Fruit fly (Drosophila melanogaster) whole organism, embryonic: ENCODE data around the gene CG6839.

Experiments
- Atf3 ChIP-seq: fragments of 200-800 bp; sonication (Bioruptor generic); optimal IDR thresholded peaks from 3 replicates; lab custom pipeline; 2016; ENCODE audit warnings: missing biosample characterization, missing genetic modification characterization
- Bgb ChIP-seq: fragments of 200-800 bp; sonication (Bioruptor generic); IDR thresholded peaks from 2 replicates; pipeline ENCODE4 v1.3.6; 2022; ENCODE audit warnings: missing biosample characterization, missing genetic modification characterization; ENCODE audit not compliant: partially characterized antibody
- Blimp-1 ChIP-seq: fragments of 200-800 bp; sonication (Bioruptor generic); optimal IDR thresholded peaks from 3 replicates; lab custom pipeline; 2018; ENCODE audit warnings: missing biosample characterization, missing genetic modification characterization, mild to moderate bottlenecking, moderate library complexity, missing genetic modification reagents
- CG11093 ChIP-seq: fragments of 200-800 bp; sonication (Bioruptor generic); IDR thresholded peaks from 3 replicates; pipeline ENCODE4 v1.3.6; 2022; ENCODE audit warnings: missing biosample characterization, missing genetic modification characterization
- CG11504 ChIP-seq: fragments of 200-800 bp; sonication (Bioruptor generic); optimal IDR thresholded peaks from 3 replicates; lab custom pipeline; 2019; ENCODE audit warnings: missing biosample characterization, mild to moderate bottlenecking, missing genetic modification characterization, moderate library complexity
- CG12104 ChIP-seq: fragments of 200-800 bp; sonication (Bioruptor generic); optimal IDR thresholded peaks from 3 replicates; lab custom pipeline; 2016; ENCODE audit warnings: missing biosample characterization, missing genetic modification characterization
- CG13775 ChIP-seq: fragments of 200-800 bp; sonication (Bioruptor generic); optimal IDR thresholded peaks from 3 replicates; lab custom pipeline; 2017; ENCODE audit warnings: missing biosample characterization, mild to moderate bottlenecking, missing genetic modification characterization
- CG14667 ChIP-seq: fragments of 200-800 bp; sonication (Bioruptor generic); IDR thresholded peaks from 2 replicates; pipeline ENCODE4 v1.3.6; 2022; ENCODE audit warnings: missing biosample characterization, missing genetic modification characterization
- CG15269 ChIP-seq: fragments of 200-800 bp; sonication (Bioruptor generic); optimal IDR thresholded peaks from 2 replicates; lab custom pipeline; 2018; ENCODE audit warnings: missing biosample characterization, mild to moderate bottlenecking, missing genetic modification characterization, moderate library complexity
- CG31441 ChIP-seq: fragments of 200-800 bp; sonication (Bioruptor generic); IDR thresholded peaks from 2 replicates; pipeline ENCODE4 v1.3.6; 2022; ENCODE audit warnings: missing biosample characterization, missing genetic modification characterization
- CG33213 ChIP-seq: fragments of 200-800 bp; sonication (Bioruptor generic); optimal IDR thresholded peaks from 3 replicates; lab custom pipeline; 2016; ENCODE audit warnings: missing biosample characterization, missing genetic modification characterization
- CG3407 ChIP-seq: fragments of 200-800 bp; sonication (Bioruptor generic); optimal IDR thresholded peaks from 2 replicates; lab custom pipeline; 2018; ENCODE audit warnings: missing biosample characterization, mild to moderate bottlenecking, missing genetic modification characterization
- CG5245 ChIP-seq: fragments of 200-800 bp; sonication (Bioruptor generic); optimal IDR thresholded peaks from 3 replicates; lab custom pipeline; 2016; ENCODE audit warnings: missing biosample characterization, missing genetic modification characterization
- CG6254 ChIP-seq: fragments of 200-800 bp; sonication (Bioruptor generic); optimal IDR thresholded peaks from 3 replicates; lab custom pipeline; 2017; ENCODE audit warnings: mild to moderate bottlenecking, missing biosample characterization, missing genetic modification reagents, missing genetic modification characterization
- CG6791 ChIP-seq: fragments of 200-800 bp; sonication (Bioruptor generic); IDR thresholded peaks from 3 replicates; pipeline ENCODE4 v1.3.6; 2022; ENCODE audit warnings: missing biosample characterization, missing genetic modification characterization; ENCODE audit not compliant: partially characterized antibody
- CG7745 ChIP-seq: fragments of 200-800 bp; sonication (Bioruptor generic); optimal IDR thresholded peaks from 2 replicates; lab custom pipeline; 2018; ENCODE audit warnings: missing biosample characterization, mild to moderate bottlenecking, missing genetic modification characterization, moderate library complexity
- CG8281 ChIP-seq: fragments of 200-800 bp; sonication (Bioruptor generic); optimal IDR thresholded peaks from 2 replicates; lab custom pipeline; 2018; ENCODE audit warnings: missing biosample characterization, mild to moderate bottlenecking, missing genetic modification characterization, moderate library complexity
- CG8924 ChIP-seq: fragments of 200-800 bp; optimal IDR thresholded peaks from 3 replicates; lab custom pipeline; 2019; ENCODE audit warnings: missing biosample characterization, mild to moderate bottlenecking, missing genetic modification characterization, moderate library complexity
- D19A ChIP-seq: fragments of 200-800 bp; optimal IDR thresholded peaks from 3 replicates; lab custom pipeline; 2019; ENCODE audit warnings: missing biosample characterization, mild to moderate bottlenecking, missing genetic modification characterization, moderate library complexity
- Deaf1 ChIP-seq: fragments of 200-800 bp; optimal IDR thresholded peaks from 3 replicates; lab custom pipeline; 2019; ENCODE audit warnings: missing biosample characterization, mild to moderate bottlenecking, missing genetic modification characterization, moderate library complexity
- Dref ChIP-seq: fragments of 200-800 bp; sonication (Bioruptor generic); IDR thresholded peaks from 2 replicates; pipeline ENCODE4 v1.3.6; 2022; ENCODE audit warnings: missing biosample characterization, missing genetic modification characterization
- Elba2 ChIP-seq: fragments of 200-800 bp; sonication (Bioruptor generic); optimal IDR thresholded peaks from 3 replicates; lab custom pipeline; 2016; ENCODE audit warnings: missing biosample characterization, missing genetic modification characterization
- HHEX ChIP-seq: fragments of 200-800 bp; sonication (Bioruptor generic); optimal IDR thresholded peaks from 3 replicates; lab custom pipeline; 2017; ENCODE audit warnings: missing biosample characterization, mild to moderate bottlenecking, missing genetic modification characterization, missing genetic modification reagents
- Hr51 ChIP-seq, 2 experiments: fragments of 200-800 bp; sonication (Bioruptor generic); optimal IDR thresholded peaks; 2 replicates in 1 of 2; 3 replicates in 1 of 2; lab custom pipeline; 2016 to 2018; ENCODE audit warnings: missing biosample characterization in 2 of 2, missing genetic modification characterization in 2 of 2, mild to moderate bottlenecking in 1 of 2, moderate library complexity in 1 of 2
- Mad ChIP-seq: fragments of 200-800 bp; sonication (Bioruptor generic); optimal IDR thresholded peaks from 2 replicates; lab custom pipeline; 2016; ENCODE audit warnings: missing biosample characterization, missing genetic modification characterization
- Myb ChIP-seq: fragments of 200-800 bp; sonication (Bioruptor generic); optimal IDR thresholded peaks from 2 replicates; lab custom pipeline; 2016; ENCODE audit warnings: missing biosample characterization, missing genetic modification characterization
- NFAT ChIP-seq: fragments of 200-800 bp; sonication (Bioruptor generic); IDR thresholded peaks from 2 replicates; pipeline ENCODE4 v1.3.6; 2022; ENCODE audit warnings: missing biosample characterization, missing genetic modification characterization
- Vsx1 ChIP-seq: fragments of 200-800 bp; sonication (Bioruptor generic); optimal IDR thresholded peaks from 2 replicates; lab custom pipeline; 2017; ENCODE audit warnings: missing biosample characterization, mild to moderate bottlenecking, missing genetic modification characterization, missing genetic modification reagents
- az2 ChIP-seq: fragments of 200-800 bp; sonication (Bioruptor generic); optimal IDR thresholded peaks from 3 replicates; lab custom pipeline; 2016; ENCODE audit warnings: missing biosample characterization, missing genetic modification characterization
- cas ChIP-seq: fragments of 200-800 bp; sonication (Bioruptor generic); IDR thresholded peaks from 2 replicates; pipeline ENCODE4 v1.3.6; 2022; ENCODE audit warnings: missing biosample characterization, missing genetic modification characterization
- dan ChIP-seq: fragments of 200-800 bp; sonication (Bioruptor generic); IDR thresholded peaks from 2 replicates; pipeline ENCODE4 v1.3.6; 2022; ENCODE audit warnings: missing biosample characterization, missing genetic modification characterization
- dm ChIP-seq: fragments of 200-800 bp; sonication (Bioruptor generic); optimal IDR thresholded peaks from 3 replicates; lab custom pipeline; 2016; ENCODE audit warnings: missing biosample characterization, missing genetic modification characterization
- fu2 ChIP-seq: fragments of 200-800 bp; sonication (Bioruptor generic); optimal IDR thresholded peaks from 2 replicates; lab custom pipeline; 2016; ENCODE audit warnings: missing biosample characterization, missing genetic modification characterization
- insv ChIP-seq, 2 experiments: fragments of 200-800 bp; sonication (Bioruptor generic); optimal IDR thresholded peaks; 3 replicates each; lab custom pipeline; 2016 to 2018; ENCODE audit warnings: missing biosample characterization in 2 of 2, missing genetic modification characterization in 2 of 2
- jigr1 ChIP-seq: fragments of 200-800 bp; sonication (Bioruptor generic); IDR thresholded peaks from 3 replicates; pipeline ENCODE4 v1.3.6; 2022; ENCODE audit warnings: missing biosample characterization, missing genetic modification characterization
- lilli ChIP-seq: fragments of 200-800 bp; sonication (Bioruptor generic); optimal IDR thresholded peaks from 3 replicates; lab custom pipeline; 2016; ENCODE audit warnings: missing biosample characterization, missing genetic modification characterization
- oc ChIP-seq: fragments of 200-800 bp; sonication (Bioruptor generic); optimal IDR thresholded peaks from 2 replicates; lab custom pipeline; 2018; ENCODE audit warnings: missing biosample characterization, mild to moderate bottlenecking, missing genetic modification characterization, moderate library complexity
- repo ChIP-seq: fragments of 200-800 bp; sonication (Bioruptor generic); optimal IDR thresholded peaks from 2 replicates; lab custom pipeline; 2016; ENCODE audit warnings: missing biosample characterization, missing genetic modification characterization
- row ChIP-seq: fragments of 200-800 bp; sonication (Bioruptor generic); IDR thresholded peaks from 3 replicates; pipeline ENCODE4 v1.3.6; 2022; ENCODE audit warnings: missing biosample characterization, missing genetic modification characterization
- run ChIP-seq: fragments of 200-800 bp; sonication (Bioruptor generic); optimal IDR thresholded peaks from 3 replicates; lab custom pipeline; 2018; ENCODE audit warnings: missing biosample characterization, mild to moderate bottlenecking, missing genetic modification characterization
- sens ChIP-seq: fragments of 200-800 bp; sonication (Bioruptor generic); peaks from one replicate; lab custom pipeline; 2016; ENCODE audit warnings: missing biosample characterization, missing genetic modification characterization
- sisA ChIP-seq: fragments of 200-800 bp; sonication (Bioruptor generic); IDR thresholded peaks from 2 replicates; pipeline ENCODE4 v1.3.6; 2022; ENCODE audit warnings: missing biosample characterization, missing genetic modification characterization
- slp2 ChIP-seq: fragments of 200-800 bp; sonication (Bioruptor generic); optimal IDR thresholded peaks from 2 replicates; lab custom pipeline; 2016; ENCODE audit warnings: missing biosample characterization, missing genetic modification characterization
- sob ChIP-seq: fragments of 200-800 bp; sonication (Bioruptor generic); IDR thresholded peaks from 2 replicates; pipeline ENCODE4 v1.3.6; 2022; ENCODE audit warnings: missing biosample characterization, missing genetic modification characterization
- tgo ChIP-seq: fragments of 200-800 bp; sonication (Bioruptor generic); IDR thresholded peaks from 3 replicates; pipeline ENCODE4 v1.3.6; 2022; ENCODE audit warnings: missing biosample characterization, missing genetic modification characterization
- tll ChIP-seq, 2 experiments: fragments of 200-800 bp in 1 of 2; fragments of >200 bp in 1 of 2; sonication (Bioruptor generic) in 1 of 2; optimal IDR thresholded peaks; 2 replicates each; lab custom pipeline; 2017 to 2019; ENCODE audit warnings: missing biosample characterization in 2 of 2, missing genetic modification characterization in 2 of 2, mild to moderate bottlenecking in 1 of 2, moderate library complexity in 1 of 2
- toy ChIP-seq: fragments of 200-800 bp; sonication (Bioruptor generic); IDR thresholded peaks from 2 replicates; pipeline ENCODE4 v1.3.6; 2022; ENCODE audit warnings: missing biosample characterization, missing genetic modification characterization
- tup ChIP-seq: fragments of 200-800 bp; sonication (Bioruptor generic); optimal IDR thresholded peaks from 2 replicates; lab custom pipeline; 2016; ENCODE audit warnings: missing biosample characterization, mild to moderate bottlenecking, missing genetic modification characterization, moderate library complexity

Gene CG6839

DNA sequence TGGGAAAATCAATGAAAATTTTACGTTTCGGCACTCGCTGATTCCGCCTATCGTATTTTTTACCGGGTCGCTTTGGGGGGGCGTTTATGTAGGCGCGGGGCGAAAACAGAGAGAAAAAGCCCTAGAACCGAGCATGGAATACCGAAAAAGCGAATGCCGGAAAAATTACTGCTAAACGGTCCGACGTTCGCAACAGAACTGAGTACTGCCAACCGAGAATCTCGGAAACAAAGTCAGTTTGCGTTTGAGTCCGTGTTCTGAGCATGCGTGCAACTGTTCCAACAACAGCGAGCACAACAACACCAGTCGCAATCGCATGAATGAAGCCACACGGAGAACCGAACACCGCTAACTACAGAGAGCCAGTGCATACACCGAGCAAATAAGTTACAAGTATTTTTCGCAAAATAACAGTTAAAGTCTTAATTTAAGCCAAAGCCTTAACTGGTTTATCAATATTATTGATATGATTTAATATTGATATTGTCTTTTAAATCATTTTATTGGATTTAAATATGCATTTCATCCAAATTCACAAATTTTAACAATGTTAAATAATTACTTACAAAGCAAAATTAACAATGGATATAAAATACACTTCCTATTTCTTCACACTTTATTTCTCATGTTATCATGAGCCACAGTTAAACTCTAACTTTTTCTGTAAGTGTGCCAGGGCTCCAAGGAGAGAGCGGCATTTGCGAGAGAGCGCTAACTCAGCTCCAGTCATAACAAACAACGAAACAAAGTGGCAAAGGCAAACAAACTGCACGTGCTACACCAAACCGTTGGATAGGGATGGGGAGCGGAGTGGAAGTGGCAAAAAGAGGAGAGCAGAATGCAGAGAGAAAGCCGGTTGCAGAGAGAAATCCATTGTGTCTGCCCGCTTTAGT lies 26.9 kb upstream of the CG6839 start, which contains the start of gene CG3961 (continued):
- TF ChIP-seq CG15269 (peak; percentile 97), jigr1 (GFP tag; lab: Robert Waterston, UW) (peak; percentile 94), cas (GFP tag; lab: Robert Waterston, UW) (0 out of 2 replicates have a peak, but pooled peaks have one; percentile 6), CG7745 (tag; lab: Kevin White, UChicago) (no peak), CG8281 (tag; lab: Kevin White, UChicago) (peak; percentile 91), Myb (peak; percentile 58), CG5245 (GFP tag; lab: Kevin White, UChicago) (peak; percentile 96), CG11093 (GFP tag; lab: Robert Waterston, UW) (peak; percentile 92), Dref (no peak), tll (GFP tag; optimal IDR thresholded peaks at IDR 0.05; lab: Kevin White, UChicago) (peak in 1 of 2 experiments; percentile 71), CG6791 (GFP tag; lab: Robert Waterston, UW) (0 out of 3 replicates have a peak, but pooled peaks have one; percentile 21), fu2 (GFP tag; lab: Kevin White, UChicago) (peak; percentile 77), Hr51 (GFP tag; optimal IDR thresholded peaks at IDR 0.05; lab: Kevin White, UChicago) (peak; percentile 91 to 99), CG14667 (GFP tag; lab: Robert Waterston, UW) (peak; percentile 86; the same call in 1 of the 2 replicates), az2 (peak; percentile 98), insv (GFP tag; optimal IDR thresholded peaks at IDR 0.05; lab: Kevin White, UChicago) (peak in 1 of 2 experiments; percentile 74), Atf3 (GFP tag; lab: Kevin White, UChicago) (peak; percentile 88), dan (GFP tag; lab: Robert Waterston, UW) (no peak), CG12104 (GFP tag; lab: Kevin White, UChicago) (peak; percentile 98), tgo (GFP tag; lab: Robert Waterston, UW) (peak; percentile 95), slp2 (GFP tag; lab: Kevin White, UChicago) (peak; percentile 84), Deaf1 (tag; lab: Kevin White, UChicago) (peak; percentile 86), lilli (GFP tag; lab: Kevin White, UChicago) (peak; percentile 92), CG13775 (GFP tag; lab: Kevin White, UChicago) (peak; percentile 98), Bgb (GFP tag; lab: Robert Waterston, UW) (no peak; the same call in 1 of the 2 replicates), dm (peak; percentile 85), NFAT (GFP tag; lab: Robert Waterston, UW) (no peak), Elba2 (GFP tag; lab: Kevin White, UChicago) (no peak), tup (GFP tag; lab: Kevin White, UChicago) (peak; percentile 78), CG11504 (tag; lab: Kevin White, UChicago) (peak; percentile 98), Vsx1 (peak; percentile 94), HHEX (GFP tag; lab: Kevin White, UChicago) (peak; percentile 96), CG3407 (GFP tag; lab: Kevin White, UChicago) (peak; percentile 97), CG6254 (GFP tag; lab: Kevin White, UChicago) (peak; percentile 96), run (tag; lab: Kevin White, UChicago) (peak; percentile 97), oc (tag; lab: Kevin White, UChicago) (peak; percentile 93), sob (peak; percentile 90), D19A (tag; lab: Kevin White, UChicago) (peak; percentile 97), sisA (GFP tag; lab: Robert Waterston, UW) (peak; percentile 89), Blimp-1 (GFP tag; lab: Kevin White, UChicago) (peak; percentile 97), sens (peak; percentile 99), repo (GFP tag; lab: Kevin White, UChicago) (peak; percentile 73), CG31441 (GFP tag; lab: Robert Waterston, UW) (peak; percentile 99), row (peak; percentile 94), toy (GFP tag; lab: Robert Waterston, UW) (peak; percentile 69; the same call in 1 of the 2 replicates), CG33213 (GFP tag; lab: Kevin White, UChicago) (peak; percentile 55), Mad (GFP tag; lab: Kevin White, UChicago) (peak; percentile 91), CG8924 (tag; lab: Kevin White, UChicago) (peak; percentile 99)
